Worm (Caenorhabditis elegans): ENCODE measurements around the gene bath-24.
"Not testable (repeated sequence)": the region's sequence is repeated elsewhere in the genome, so short reads cannot be mapped to it uniquely, and the experiment has no call there.

The bath-24 gene

DNA sequence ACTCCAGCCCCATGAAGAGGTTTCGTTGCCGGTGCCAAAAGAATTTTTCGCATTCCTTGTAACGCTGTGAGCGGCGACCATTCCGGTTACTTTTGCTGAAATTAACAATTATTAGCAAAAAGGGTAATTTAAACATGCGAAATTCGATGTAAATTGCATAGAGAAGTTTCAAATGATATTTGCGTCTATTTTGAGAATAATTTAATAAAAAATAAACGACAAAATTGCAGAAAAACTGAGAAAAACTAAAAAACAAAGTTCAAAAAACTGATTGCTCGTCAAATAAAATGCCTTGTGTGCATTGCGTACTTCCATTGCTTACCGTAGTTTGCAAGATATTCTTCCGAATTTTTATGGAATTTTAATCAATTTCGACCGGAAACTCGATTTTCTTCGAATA, at the start of gene bath-24:
bath-24 (minus strand) TSS at position 101 of the 400 bp plus-strand sequence.
- TF ChIP-seq unc-62 (GFP tag; optimal IDR thresholded peaks at IDR 0.05) = no peak

- TF ChIP-seq unc-62 (GFP tag; optimal IDR thresholded peaks at IDR 0.05) = no peak
Measured at ce11 chrII:2093456-2093926, 48.1 kb upstream of the bath-24 start, which contains the start of gene fbxb-37. fbxb-37 (minus strand) TSS chrII:2093876.

DNA sequence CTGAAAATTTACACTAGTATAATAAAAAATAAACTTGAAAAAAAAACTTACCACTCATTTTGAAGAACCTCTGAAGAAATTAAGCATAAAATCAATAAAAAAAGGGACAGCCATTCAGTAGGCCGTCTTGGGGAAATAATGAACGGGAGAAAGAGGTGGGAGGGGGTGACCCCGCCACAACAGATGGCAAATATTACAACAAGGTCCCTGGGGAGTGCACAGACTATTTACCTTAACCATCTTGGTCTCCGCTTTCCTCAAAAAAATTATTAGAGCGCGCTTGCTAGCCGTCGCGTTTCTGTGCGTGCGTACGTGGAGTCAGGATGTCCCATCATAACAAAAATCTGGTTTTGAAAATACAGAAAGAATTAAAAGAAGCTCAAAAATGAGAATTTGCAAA, 46.6 kb upstream of the bath-24 start, which contains the start of gene T16A1.10:
T16A1.10 (minus strand) TSS at position 123 of the 400 bp plus-strand sequence.
- TF ChIP-seq unc-62 (GFP tag; optimal IDR thresholded peaks at IDR 0.05) = no peak

DNA sequence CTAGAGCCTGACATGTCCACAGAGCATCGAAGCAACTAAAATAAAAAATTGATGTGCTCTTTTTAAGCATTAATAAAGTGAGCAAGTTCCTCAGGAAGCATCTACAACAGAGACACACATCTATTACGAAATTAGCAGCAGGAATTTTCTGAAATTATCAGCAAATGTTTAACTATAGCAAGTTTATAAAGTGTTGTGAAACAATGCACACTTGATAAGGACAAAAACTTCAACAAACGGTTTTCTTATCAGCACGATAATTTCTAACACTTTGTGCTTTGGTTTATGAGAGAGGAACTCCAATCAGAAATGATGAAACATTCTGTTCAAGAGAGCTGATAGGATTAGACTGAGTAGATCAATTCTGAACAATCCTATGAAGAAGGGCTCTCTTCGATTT, 45.2 kb upstream of the bath-24 start, which contains the start of gene trpl-5:
trpl-5 (minus strand) TSS at position 32 of the 400 bp plus-strand sequence.
- no peak for TF ChIP-seq unc-62 (GFP tag; optimal IDR thresholded peaks at IDR 0.05)

DNA sequence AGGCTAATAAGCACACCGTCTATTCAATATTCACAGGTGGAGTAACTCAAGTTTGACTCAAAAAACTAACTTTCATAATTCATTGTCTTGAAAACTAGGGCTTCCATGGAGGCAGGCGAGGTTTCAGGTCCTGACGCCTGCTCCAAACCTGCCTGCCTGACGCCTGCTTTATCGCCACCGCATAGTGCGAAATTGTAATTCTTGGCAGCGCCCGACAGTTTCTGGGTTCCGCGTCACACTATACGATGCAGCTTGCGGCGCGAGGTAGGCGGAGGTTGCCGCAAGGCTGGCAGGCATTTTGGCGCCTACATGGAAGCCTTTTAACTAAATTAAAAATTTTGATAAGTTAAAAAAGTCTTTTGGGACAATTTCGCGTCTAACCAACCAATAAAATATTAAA, 41.8 kb upstream of the bath-24 start:
- no peak for TF ChIP-seq unc-62 (GFP tag; optimal IDR thresholded peaks at IDR 0.05)

DNA sequence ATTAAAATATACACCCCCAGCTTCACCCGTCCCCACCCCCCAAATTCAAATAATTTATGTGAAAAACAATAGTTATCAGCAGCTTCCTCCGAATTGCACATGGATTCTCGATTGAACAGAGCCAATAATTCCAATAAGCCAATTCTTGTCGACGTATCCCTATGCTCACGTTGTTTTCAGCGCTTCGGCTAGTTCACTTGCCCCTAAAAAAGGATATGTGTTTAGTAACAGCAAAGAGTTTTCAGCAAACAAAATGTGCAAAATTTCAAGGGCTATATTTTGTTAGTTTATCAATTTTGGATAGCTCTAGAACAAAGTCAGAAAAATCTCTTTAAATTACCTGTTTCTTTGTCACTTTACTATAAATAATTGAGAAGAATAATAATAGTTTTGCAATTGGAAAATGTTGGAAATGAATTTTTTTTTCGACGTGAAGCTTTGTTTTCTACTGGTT, 38.3 kb upstream of the bath-24 start, which contains the start of the genes T16A1.5 and fbxc-49:
T16A1.5 (minus strand) TSS at position 101 of the 454 bp plus-strand sequence.
fbxc-49 (plus strand) TSS at position 404 of the 454 bp plus-strand sequence.
- no peak for TF ChIP-seq unc-62 (GFP tag; optimal IDR thresholded peaks at IDR 0.05)

DNA sequence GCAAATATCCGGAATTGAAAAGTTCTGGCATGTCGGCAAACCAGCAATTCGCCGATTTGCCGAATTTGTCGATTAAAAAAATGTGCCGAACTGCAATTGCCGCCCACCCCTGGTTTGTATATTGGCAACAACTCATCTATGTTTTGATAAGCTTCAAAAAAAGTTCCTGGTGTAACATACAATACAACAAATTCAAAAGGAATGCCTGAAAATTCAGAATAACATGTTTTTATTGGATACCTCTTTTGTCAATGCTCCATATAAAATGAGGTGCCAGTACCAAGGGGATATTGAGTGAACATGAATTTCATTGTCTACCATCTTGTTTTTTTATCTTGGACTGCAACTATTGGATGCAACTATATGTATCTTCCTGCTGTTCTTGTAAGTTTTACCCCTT, 35.9 kb upstream of the bath-24 start, which contains the start of gene T16A1.4:
T16A1.4 (plus strand) TSS at position 301 of the 400 bp plus-strand sequence.
- no peak for TF ChIP-seq unc-62 (GFP tag; optimal IDR thresholded peaks at IDR 0.05)

DNA sequence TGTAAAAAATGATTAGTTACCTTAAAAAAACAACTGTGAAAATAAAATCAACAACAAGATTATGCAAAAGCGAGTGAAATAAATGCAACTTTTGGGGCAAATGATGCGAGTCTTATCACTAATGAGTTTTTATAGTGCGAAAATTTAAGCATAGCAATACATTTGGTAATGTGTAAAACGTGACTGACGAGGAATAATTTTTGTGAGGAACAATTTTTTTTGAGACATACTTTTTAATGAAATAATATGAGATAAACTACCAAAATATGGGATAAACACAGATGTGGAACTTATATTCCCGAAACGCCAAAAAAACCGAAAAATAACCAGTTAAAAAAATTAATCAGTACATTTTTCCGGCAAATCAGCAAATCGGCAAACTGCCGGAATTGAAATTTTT, 35.0 kb upstream of the bath-24 start, which contains the start of gene F07E5.9:
F07E5.9 (minus strand) TSS at position 101 of the 400 bp plus-strand sequence.
- TF ChIP-seq unc-62 (GFP tag; optimal IDR thresholded peaks at IDR 0.05) = no peak

DNA sequence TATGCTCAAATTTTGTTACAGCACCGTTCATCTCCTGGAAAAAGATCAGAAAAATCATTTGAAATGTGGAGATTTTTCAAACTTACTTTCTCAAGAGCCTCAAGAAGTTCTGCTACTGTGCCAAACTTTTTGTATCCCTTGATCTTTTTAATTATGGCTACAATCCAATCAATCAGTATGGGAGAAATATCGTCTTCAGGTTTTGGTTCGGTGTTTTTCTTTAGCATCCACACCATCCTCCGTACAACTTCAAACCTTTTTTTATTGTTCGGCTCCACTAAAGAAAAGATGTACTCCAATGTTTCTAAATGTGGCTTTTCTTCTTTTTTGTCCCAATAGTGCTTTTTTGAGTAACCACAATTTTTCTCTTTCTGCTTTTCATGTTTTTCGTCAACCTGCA, 31.1 kb upstream of the bath-24 start:
- TF ChIP-seq unc-62 (GFP tag; optimal IDR thresholded peaks at IDR 0.05) = no peak

- no peak for TF ChIP-seq unc-62 (GFP tag; optimal IDR thresholded peaks at IDR 0.05)
Measured at ce11 chrII:2075513-2075912, 30.1 kb upstream of the bath-24 start, which contains the start of gene F07E5.8. F07E5.8 (minus strand) TSS chrII:2075613.

DNA sequence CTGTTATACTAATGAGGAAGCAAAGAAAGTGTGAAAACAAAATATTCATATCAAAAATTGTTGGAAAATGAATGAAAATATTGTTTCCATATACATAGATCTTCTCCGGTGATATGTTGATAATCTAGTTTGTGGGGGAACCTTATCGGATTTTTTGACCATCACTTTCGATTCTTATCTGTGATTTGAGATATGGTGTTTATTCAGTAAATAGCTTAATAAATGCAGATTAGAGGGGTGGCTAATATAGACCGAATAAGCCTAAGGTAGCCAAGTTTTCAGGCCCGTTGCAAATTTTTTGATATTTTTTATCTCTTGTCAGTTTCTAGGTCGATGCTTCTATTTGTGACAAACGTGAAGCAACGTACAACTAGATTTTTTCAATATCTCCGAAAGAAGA, 26.0 kb upstream of the bath-24 start, which contains the start of gene F07E5.7:
F07E5.7 (minus strand) TSS at position 101 of the 400 bp plus-strand sequence.
- TF ChIP-seq unc-62 (GFP tag; optimal IDR thresholded peaks at IDR 0.05) = no peak

ce11 chrII:2067451-2068021, 22.1 kb upstream of the bath-24 start, which contains the start of gene F07E5.12:
F07E5.12 (plus strand) TSS chrII:2067971.
- not testable (repeated sequence) for TF ChIP-seq unc-62 (GFP tag; optimal IDR thresholded peaks at IDR 0.05)

ce11 chrII:2064497-2064896, 19.1 kb upstream of the bath-24 start, which contains the start of gene fbxb-6:
fbxb-6 (plus strand) TSS chrII:2064797.
- TF ChIP-seq unc-62 (GFP tag; optimal IDR thresholded peaks at IDR 0.05) = no peak

ce11 chrII:2063989-2064388, 18.6 kb upstream of the bath-24 start, which contains the start of gene F07E5.13:
F07E5.13 (minus strand) TSS chrII:2064089.
- no peak for TF ChIP-seq unc-62 (GFP tag; optimal IDR thresholded peaks at IDR 0.05)

- TF ChIP-seq unc-62 (GFP tag; optimal IDR thresholded peaks at IDR 0.05) = no peak
Measured at ce11 chrII:2058985-2059384, 13.6 kb upstream of the bath-24 start, which contains the start of gene F07E5.5. F07E5.5 (minus strand) TSS chrII:2059070.

- TF ChIP-seq unc-62 (GFP tag; optimal IDR thresholded peaks at IDR 0.05) = no peak
Measured at ce11 chrII:2051372-2051771, 6.0 kb upstream of the bath-24 start, which contains the start of gene fbxb-35. fbxb-35 (plus strand) TSS chrII:2051672.
